Worm (Caenorhabditis elegans): ENCODE data around the gene W10C4.1.

ce11 chrIII:203953-204352 is 3.0 kb downstream of the W10C4.1 start:
- TF ChIP-seq elt-1 (tag; optimal IDR thresholded peaks at IDR 0.05; ENCODE audit: borderline replicate concordance, insufficient read depth) = no peak
- no peak for TF ChIP-seq elt-3 (tag; optimal IDR thresholded peaks at IDR 0.05)
- no peak for TF ChIP-seq ztf-11 (tag; optimal IDR thresholded peaks at IDR 0.05)
- TF ChIP-seq ham-2 (GFP tag; optimal IDR thresholded peaks at IDR 0.05) = no peak
- no peak for TF ChIP-seq snpc-4 (tag; optimal IDR thresholded peaks at IDR 0.05)
- TF ChIP-seq unc-62 (GFP tag; optimal IDR thresholded peaks at IDR 0.05) = no peak
- TF ChIP-seq pha-4 (tag; optimal IDR thresholded peaks at IDR 0.05) = no peak
